Worm (Caenorhabditis elegans): ENCODE measurements around the gene sym-3.
A peak's percentile ranks its signal among the peaks of the same experiment; 100 is the strongest.

sym-3 gene

ce11 chrX:5773471-5773870 is at the start of gene sym-3:
TSS of gene sym-3 (plus strand) at chrX:5773771.
- no peak for TF ChIP-seq mxl-1 (tag; optimal IDR thresholded peaks at IDR 0.05)
- TF ChIP-seq F55B11.4 (tag; optimal IDR thresholded peaks at IDR 0.05; ENCODE audit: borderline replicate concordance, insufficient read depth): no peak
- no peak for TF ChIP-seq madf-6 (GFP tag; IDR thresholded peaks at IDR 0.05)
- TF ChIP-seq hrde-1 (tag; optimal IDR thresholded peaks at IDR 0.05; ENCODE audit: borderline replicate concordance): no peak
- no peak for TF ChIP-seq ceh-79 (tag; optimal IDR thresholded peaks at IDR 0.05)
- TF ChIP-seq F49E8.2 (tag; optimal IDR thresholded peaks at IDR 0.05; ENCODE audit: insufficient read depth): no peak
- TF ChIP-seq K11D2.4 (GFP tag; IDR thresholded peaks at IDR 0.05): no peak
- no peak for TF ChIP-seq dox-1 (GFP tag; IDR thresholded peaks at IDR 0.05)
- TF ChIP-seq egl-18 (GFP tag; IDR thresholded peaks at IDR 0.05): no peak
- no peak for TF ChIP-seq hsf-1 (GFP tag; IDR thresholded peaks at IDR 0.05)
- no peak for TF ChIP-seq zfh-2 (GFP tag; conservative IDR thresholded peaks at IDR 0.05)
- TF ChIP-seq lsy-27 (tag; optimal IDR thresholded peaks at IDR 0.05; ENCODE audit: borderline replicate concordance, insufficient read depth): no peak
- no peak for TF ChIP-seq lin-54 (GFP tag; optimal IDR thresholded peaks at IDR 0.05)
- no peak for TF ChIP-seq attf-6 (GFP tag; IDR thresholded peaks at IDR 0.05)
- TF ChIP-seq sea-2 (GFP tag; IDR thresholded peaks at IDR 0.05): no peak
- no peak for TF ChIP-seq akir-1 (GFP tag; optimal IDR thresholded peaks at IDR 0.05)
- TF ChIP-seq lsl-1 (GFP tag; optimal IDR thresholded peaks at IDR 0.05): no peak
- TF ChIP-seq ZK185.1 (tag; optimal IDR thresholded peaks at IDR 0.05; ENCODE audit: poor library complexity, severe bottlenecking): no peak
- TF ChIP-seq lin-40 (tag; optimal IDR thresholded peaks at IDR 0.05): no peak

ce11 chrX:5724544-5724943 is 49.0 kb upstream of the sym-3 start:
- 0 out of 2 replicates have a peak, but pooled peaks have one; percentile 12 for TF ChIP-seq cebp-1 (GFP tag; IDR thresholded peaks at IDR 0.05)
- no peak for TF ChIP-seq cebp-1 (tag; optimal IDR thresholded peaks at IDR 0.05)
- no peak for TF ChIP-seq tbx-9 (tag; optimal IDR thresholded peaks at IDR 0.05; ENCODE audit: borderline replicate concordance)

- TF ChIP-seq C06A6.2 (GFP tag; conservative IDR thresholded peaks at IDR 0.05): no peak
- peak; percentile 83 for TF ChIP-seq zfh-2 (GFP tag; conservative IDR thresholded peaks at IDR 0.05)
- TF ChIP-seq cebp-2 (GFP tag; IDR thresholded peaks at IDR 0.05): 0 out of 2 replicates have a peak, but pooled peaks have one; percentile 39
Observed at ce11 chrX:5726160-5726559, 47.4 kb upstream of the sym-3 start.

- TF ChIP-seq attf-6 (GFP tag; IDR thresholded peaks at IDR 0.05) (no peak), nfya-1 (tag; optimal IDR thresholded peaks at IDR 0.05; ENCODE audit: borderline replicate concordance, insufficient read depth) (no peak), efl-1 (GFP tag; optimal IDR thresholded peaks at IDR 0.05) (no peak), lir-1 (GFP tag; conservative IDR thresholded peaks at IDR 0.05) (peak; percentile 44; the same call in 1 of the 2 replicates), chd-7 (tag; optimal IDR thresholded peaks at IDR 0.05) (peak; percentile 65), ztf-25 (GFP tag; IDR thresholded peaks at IDR 0.05) (no peak), ets-4 (GFP tag; optimal IDR thresholded peaks at IDR 0.05) (no peak), ccch-3 (GFP tag; optimal IDR thresholded peaks at IDR 0.05) (no peak), rpc-1 (optimal IDR thresholded peaks at IDR 0.05) (no peak), rpc-1 (tag; optimal IDR thresholded peaks at IDR 0.05) (no peak), egl-18 (GFP tag; IDR thresholded peaks at IDR 0.05) (no peak), cebp-1 (GFP tag; IDR thresholded peaks at IDR 0.05) (no peak), cebp-1 (tag; optimal IDR thresholded peaks at IDR 0.05) (peak; percentile 67), F22D6.2 (tag; optimal IDR thresholded peaks at IDR 0.05) (no peak), F39B2.1 (GFP tag; IDR thresholded peaks at IDR 0.05) (no peak), let-526 (GFP tag; IDR thresholded peaks at IDR 0.05) (no peak), nhr-90 (tag; optimal IDR thresholded peaks at IDR 0.05) (no peak), egrh-3 (GFP tag; IDR thresholded peaks at IDR 0.05) (no peak), hsf-1 (GFP tag; IDR thresholded peaks at IDR 0.05) (no peak), sea-2 (GFP tag; IDR thresholded peaks at IDR 0.05) (no peak), die-1 (tag; optimal IDR thresholded peaks at IDR 0.05) (peak; percentile 27), dox-1 (GFP tag; IDR thresholded peaks at IDR 0.05) (peak; percentile 42; the same call in 1 of the 2 replicates), egl-44 (GFP tag; IDR thresholded peaks at IDR 0.05) (no peak), C17E4.6 (GFP tag; IDR thresholded peaks at IDR 0.05) (no peak), repo-1 (tag; optimal IDR thresholded peaks at IDR 0.05) (peak; percentile 7), lin-35 (GFP tag; optimal IDR thresholded peaks at IDR 0.05) (peak in 1 of 3 experiments; percentile 60)
Observed at ce11 chrX:5728956-5729467, 44.6 kb upstream of the sym-3 start.
